Fruit fly (Drosophila melanogaster) whole organism, adult: Measurements from ENCODE around the gene CG9512.

Experiments
- CG7045 ChIP-seq: fragments of 200-800 bp; sonication (Bioruptor generic); optimal IDR thresholded peaks from 2 replicates; lab custom pipeline; 2017; ENCODE audit warnings: missing biosample characterization, mild to moderate bottlenecking, missing genetic modification characterization
- CG7101 ChIP-seq: fragments of 200-800 bp; sonication (Bioruptor generic); optimal IDR thresholded peaks from 2 replicates; lab custom pipeline; 2018; ENCODE audit warnings: missing biosample characterization, mild to moderate bottlenecking, missing genetic modification characterization, moderate library complexity
- Clk ChIP-seq: fragments of 200-800 bp; sonication (Bioruptor generic); optimal IDR thresholded peaks from 2 replicates; lab custom pipeline; 2017; ENCODE audit warnings: missing biosample characterization, missing genetic modification characterization
- Crg-1 ChIP-seq: fragments of 200-800 bp; sonication (Bioruptor generic); optimal IDR thresholded peaks from 2 replicates; lab custom pipeline; 2016; ENCODE audit warnings: missing biosample characterization, missing genetic modification characterization
- Hr96 ChIP-seq: fragments of 200-800 bp; sonication (Bioruptor generic); optimal IDR thresholded peaks from 2 replicates; lab custom pipeline; 2016; ENCODE audit warnings: missing biosample characterization, missing genetic modification characterization
- Mnt ChIP-seq: fragments of 200-800 bp; sonication (Bioruptor generic); optimal IDR thresholded peaks from 2 replicates; lab custom pipeline; 2016; ENCODE audit warnings: missing biosample characterization, mild to moderate bottlenecking, missing genetic modification characterization
- kay ChIP-seq: fragments of 200-800 bp; sonication (Bioruptor generic); peaks from one replicate; lab custom pipeline; 2016; ENCODE audit warnings: missing biosample characterization, missing genetic modification characterization, borderline replicate concordance
- tj ChIP-seq: fragments of 200-800 bp; sonication (Bioruptor generic); optimal IDR thresholded peaks from 3 replicates; lab custom pipeline; 2017; ENCODE audit warnings: missing biosample characterization, mild to moderate bottlenecking, missing genetic modification characterization, moderate library complexity

dm6 chrX:14893872-14894271 is 11.5 kb downstream of the CG9512 start:
- TF ChIP-seq Hr96 (GFP tag; lab: Kevin White, UChicago) (no peak), Mnt (no peak), CG7101 (no peak), kay (no peak), Clk (GFP tag; lab: Kevin White, UChicago) (no peak), CG7045 (GFP tag; lab: Kevin White, UChicago) (no peak), tj (no peak), Crg-1 (no peak)
